Fruit fly (Drosophila melanogaster) whole organism, embryonic: ENCODE measurements around the gene CG13077.

Experiments
- Bgb ChIP-seq: fragments of 200-800 bp; sonication (Bioruptor generic); IDR thresholded peaks from 2 replicates; pipeline ENCODE4 v1.3.6; 2022; ENCODE audit warnings: missing biosample characterization, missing genetic modification characterization; ENCODE audit not compliant: partially characterized antibody
- CG10959 ChIP-seq: fragments of 200-800 bp; sonication (Bioruptor generic); IDR thresholded peaks from 2 replicates; pipeline ENCODE4 v1.3.6; 2022; ENCODE audit warnings: missing biosample characterization, missing genetic modification characterization
- CG13296 ChIP-seq: fragments of 200-800 bp; sonication (Bioruptor generic); optimal IDR thresholded peaks from 3 replicates; lab custom pipeline; 2018; ENCODE audit warnings: missing biosample characterization, mild to moderate bottlenecking, missing genetic modification characterization
- CG14441 ChIP-seq: fragments of 200-800 bp; sonication (Bioruptor generic); IDR thresholded peaks from 2 replicates; pipeline ENCODE4 v1.3.6; 2022; ENCODE audit warnings: missing biosample characterization, missing genetic modification characterization
- CG14710 ChIP-seq: fragments of 200-800 bp; sonication (Bioruptor generic); optimal IDR thresholded peaks from 3 replicates; lab custom pipeline; 2019; ENCODE audit warnings: missing biosample characterization, mild to moderate bottlenecking, missing genetic modification characterization, moderate library complexity
- CG15073 ChIP-seq: fragments of 200-800 bp; sonication (Bioruptor generic); optimal IDR thresholded peaks from 2 replicates; lab custom pipeline; 2016; ENCODE audit warnings: missing biosample characterization, missing genetic modification characterization
- CG15269 ChIP-seq: fragments of 200-800 bp; sonication (Bioruptor generic); optimal IDR thresholded peaks from 2 replicates; lab custom pipeline; 2018; ENCODE audit warnings: missing biosample characterization, mild to moderate bottlenecking, missing genetic modification characterization, moderate library complexity
- CG1647 ChIP-seq: fragments of 200-800 bp; sonication (Bioruptor generic); optimal IDR thresholded peaks from 3 replicates; lab custom pipeline; 2016; ENCODE audit warnings: missing biosample characterization, missing genetic modification characterization
- CG16813 ChIP-seq: fragments of 200-800 bp; sonication (Bioruptor generic); IDR thresholded peaks from 3 replicates; pipeline ENCODE4 v1.3.6; 2022; ENCODE audit warnings: missing biosample characterization, missing genetic modification characterization; ENCODE audit not compliant: partially characterized antibody
- CG17359 ChIP-seq: fragments of 200-800 bp; sonication (Bioruptor generic); optimal IDR thresholded peaks from 3 replicates; lab custom pipeline; 2018; ENCODE audit warnings: missing biosample characterization, mild to moderate bottlenecking, missing genetic modification characterization, moderate library complexity
- CG18599 ChIP-seq: fragments of 200-800 bp; sonication (Bioruptor generic); optimal IDR thresholded peaks from 3 replicates; lab custom pipeline; 2017; ENCODE audit warnings: missing biosample characterization, missing genetic modification characterization, mild to moderate bottlenecking, moderate library complexity, missing genetic modification reagents
- CG3838 ChIP-seq: fragments of 200-800 bp; sonication (Bioruptor generic); optimal IDR thresholded peaks from 3 replicates; lab custom pipeline; 2016; ENCODE audit warnings: missing biosample characterization, missing genetic modification characterization
- CG3847 ChIP-seq: fragments of 200-800 bp; sonication (Bioruptor generic); IDR thresholded peaks from 2 replicates; pipeline ENCODE4 v1.3.6; 2022; ENCODE audit warnings: missing biosample characterization, missing genetic modification characterization
- CG4730 ChIP-seq: fragments of 200-800 bp; sonication (Bioruptor generic); IDR thresholded peaks from 2 replicates; pipeline ENCODE4 v1.3.6; 2022; ENCODE audit warnings: missing biosample characterization, missing genetic modification characterization
- CG5953 ChIP-seq: fragments of 200-800 bp; sonication (Bioruptor generic); IDR thresholded peaks from 2 replicates; pipeline ENCODE4 v1.3.6; 2022; ENCODE audit warnings: missing biosample characterization, missing genetic modification characterization
- CG6683 ChIP-seq: fragments of 200-800 bp; sonication (Bioruptor generic); optimal IDR thresholded peaks from 2 replicates; lab custom pipeline; 2017; ENCODE audit warnings: missing biosample characterization, mild to moderate bottlenecking, missing genetic modification characterization, missing genetic modification reagents
- CG7271 ChIP-seq: fragments of 200-800 bp; sonication (Bioruptor generic); optimal IDR thresholded peaks from 2 replicates; lab custom pipeline; 2018; ENCODE audit warnings: missing biosample characterization, mild to moderate bottlenecking, missing genetic modification characterization, moderate library complexity
- CG7357 ChIP-seq: fragments of 200-800 bp; sonication (Bioruptor generic); IDR thresholded peaks from 3 replicates; pipeline ENCODE4 v1.3.6; 2022; ENCODE audit warnings: missing biosample characterization, missing genetic modification characterization
- CG7928 ChIP-seq: fragments of 200-800 bp; sonication (Bioruptor generic); optimal IDR thresholded peaks from 2 replicates; lab custom pipeline; 2017; ENCODE audit warnings: missing biosample characterization, mild to moderate bottlenecking, missing genetic modification characterization
- CG8089 ChIP-seq: fragments of 200-800 bp; sonication (Bioruptor generic); optimal IDR thresholded peaks from 3 replicates; lab custom pipeline; 2016; ENCODE audit warnings: missing biosample characterization, missing genetic modification characterization
- CG9609 ChIP-seq: fragments of 200-800 bp; sonication (Bioruptor generic); optimal IDR thresholded peaks from 3 replicates; lab custom pipeline; 2016; ENCODE audit warnings: missing biosample characterization, missing genetic modification characterization
- CkIIα-i1 ChIP-seq: fragments of 200-800 bp; sonication (Bioruptor generic); IDR thresholded peaks from 2 replicates; pipeline ENCODE4 v1.3.6; 2022; ENCODE audit warnings: missing biosample characterization, missing genetic modification characterization
- Dbx ChIP-seq: fragments of 200-800 bp; sonication (Bioruptor generic); IDR thresholded peaks from 3 replicates; pipeline ENCODE4 v1.3.6; 2022; ENCODE audit warnings: missing biosample characterization, missing genetic modification characterization
- Dip3 ChIP-seq: fragments of 200-800 bp; sonication (Bioruptor generic); optimal IDR thresholded peaks from 3 replicates; lab custom pipeline; 2016; ENCODE audit warnings: missing biosample characterization, missing genetic modification characterization
- Doc2 ChIP-seq: fragments of 200-800 bp; sonication (Bioruptor generic); IDR thresholded peaks from 2 replicates; pipeline ENCODE4 v1.3.6; 2022; ENCODE audit warnings: missing biosample characterization, missing genetic modification characterization
- Elba2 ChIP-seq: fragments of 200-800 bp; sonication (Bioruptor generic); optimal IDR thresholded peaks from 3 replicates; lab custom pipeline; 2016; ENCODE audit warnings: missing biosample characterization, missing genetic modification characterization
- Ets97D ChIP-seq: fragments of 200-800 bp; sonication (Bioruptor generic); optimal IDR thresholded peaks from 3 replicates; lab custom pipeline; 2016; ENCODE audit warnings: missing biosample characterization, missing genetic modification characterization
- Hmx ChIP-seq: fragments of 200-800 bp; sonication (Bioruptor generic); optimal IDR thresholded peaks from 2 replicates; lab custom pipeline; 2016; ENCODE audit warnings: missing biosample characterization, missing genetic modification characterization
- Poxn ChIP-seq: fragments of 200-800 bp; sonication (Bioruptor generic); IDR thresholded peaks from 2 replicates; pipeline ENCODE4 v1.3.6; 2022; ENCODE audit warnings: missing biosample characterization, missing genetic modification characterization
- Usf ChIP-seq: fragments of 200-800 bp; sonication (Bioruptor generic); optimal IDR thresholded peaks from 2 replicates; lab custom pipeline; 2017; ENCODE audit warnings: missing genotype, missing biosample characterization, missing genetic modification characterization
- crc ChIP-seq: fragments of 200-800 bp; sonication (Bioruptor generic); optimal IDR thresholded peaks from 2 replicates; lab custom pipeline; 2016; ENCODE audit warnings: missing biosample characterization, missing genetic modification characterization
- crol ChIP-seq: fragments of 200-800 bp; sonication (Bioruptor generic); IDR thresholded peaks from 2 replicates; pipeline ENCODE4 v1.3.6; 2022; ENCODE audit warnings: missing biosample characterization, missing genetic modification characterization
- dati ChIP-seq: fragments of 200-800 bp; sonication (Bioruptor generic); IDR thresholded peaks from 2 replicates; pipeline ENCODE4 v1.3.6; 2022; ENCODE audit warnings: missing biosample characterization, missing genetic modification characterization
- dpn ChIP-seq, 2 experiments: fragments of 200-800 bp; sonication (Bioruptor generic); optimal IDR thresholded peaks; 3 replicates each; lab custom pipeline; 2016; ENCODE audit warnings: missing biosample characterization in 2 of 2, missing genetic modification characterization in 2 of 2
- ems ChIP-seq: fragments of 200-800 bp; sonication (Bioruptor generic); optimal IDR thresholded peaks from 3 replicates; lab custom pipeline; 2016; ENCODE audit warnings: missing biosample characterization, missing genetic modification characterization
- en ChIP-seq: fragments of 200-800 bp; sonication (Bioruptor generic); optimal IDR thresholded peaks from 2 replicates; lab custom pipeline; 2016; ENCODE audit warnings: missing biosample characterization, missing genetic modification characterization
- gce ChIP-seq: fragments of 200-800 bp; sonication (Bioruptor generic); IDR thresholded peaks from 3 replicates; pipeline ENCODE4 v1.3.6; 2022; ENCODE audit warnings: missing biosample characterization, missing genetic modification characterization
- gcm2 ChIP-seq: fragments of 200-800 bp; sonication (Bioruptor generic); optimal IDR thresholded peaks from 2 replicates; lab custom pipeline; 2016; ENCODE audit warnings: missing biosample characterization, missing genetic modification characterization
- lmd ChIP-seq: fragments of 200-800 bp; sonication (Bioruptor generic); IDR thresholded peaks from 2 replicates; pipeline ENCODE4 v1.3.6; 2022; ENCODE audit warnings: missing biosample characterization, missing genetic modification characterization
- nmo ChIP-seq: fragments of 200-800 bp; sonication (Bioruptor generic); optimal IDR thresholded peaks from 2 replicates; lab custom pipeline; 2018; ENCODE audit warnings: missing biosample characterization, mild to moderate bottlenecking, missing genetic modification characterization, moderate library complexity
- nom ChIP-seq: fragments of 200-800 bp; sonication (Bioruptor generic); optimal IDR thresholded peaks from 2 replicates; lab custom pipeline; 2017; ENCODE audit warnings: missing biosample characterization, missing genetic modification characterization, mild to moderate bottlenecking, moderate library complexity, missing genetic modification reagents
- scrt ChIP-seq: fragments of 200-800 bp; sonication (Bioruptor generic); optimal IDR thresholded peaks from 2 replicates; lab custom pipeline; 2018; ENCODE audit warnings: missing biosample characterization, mild to moderate bottlenecking, missing genetic modification characterization, moderate library complexity
- seq ChIP-seq: fragments of 200-800 bp; sonication (Bioruptor generic); IDR thresholded peaks from 2 replicates; pipeline ENCODE4 v1.3.6; 2022; ENCODE audit warnings: missing biosample characterization, missing genetic modification characterization
- sim ChIP-seq: fragments of 200-800 bp; sonication (Bioruptor generic); IDR thresholded peaks from 2 replicates; pipeline ENCODE4 v1.3.6; 2022; ENCODE audit warnings: missing biosample characterization, missing genetic modification characterization
- slbo ChIP-seq: fragments of 200-800 bp; sonication (Bioruptor generic); IDR thresholded peaks from 2 replicates; pipeline ENCODE4 v1.3.6; 2022; ENCODE audit warnings: missing biosample characterization, missing genetic modification characterization
- slou ChIP-seq: fragments of 200-800 bp; sonication (Bioruptor generic); optimal IDR thresholded peaks from 3 replicates; lab custom pipeline; 2016; ENCODE audit warnings: missing biosample characterization, missing genetic modification characterization
- stwl ChIP-seq: fragments of 200-800 bp; sonication (Bioruptor generic); optimal IDR thresholded peaks from 3 replicates; lab custom pipeline; 2018; ENCODE audit warnings: missing biosample characterization, mild to moderate bottlenecking, missing genetic modification characterization, moderate library complexity
- tio ChIP-seq: fragments of 200-800 bp; sonication (Bioruptor generic); optimal IDR thresholded peaks from 2 replicates; lab custom pipeline; 2017; ENCODE audit warnings: missing biosample characterization, missing genetic modification characterization, inconsistent platforms
- trh ChIP-seq: fragments of 200-800 bp; sonication (Bioruptor generic); optimal IDR thresholded peaks from 2 replicates; lab custom pipeline; 2016; ENCODE audit warnings: missing biosample characterization, missing genetic modification characterization
- unc-4 ChIP-seq: fragments of 200-800 bp; sonication (Bioruptor generic); IDR thresholded peaks from 2 replicates; pipeline ENCODE4 v1.3.6; 2022; ENCODE audit warnings: missing biosample characterization, missing genetic modification characterization; ENCODE audit not compliant: partially characterized antibody
- z ChIP-seq: fragments of 200-800 bp; sonication (Bioruptor generic); IDR thresholded peaks from 3 replicates; pipeline ENCODE4 v1.3.6; 2022; ENCODE audit warnings: missing biosample characterization, missing genetic modification characterization
- zen2 ChIP-seq: fragments of 200-800 bp; sonication (Bioruptor generic); IDR thresholded peaks from 3 replicates; pipeline ENCODE4 v1.3.6; 2022; ENCODE audit warnings: missing biosample characterization, missing genetic modification characterization; ENCODE audit not compliant: partially characterized antibody
- zfh2 ChIP-seq: fragments of 200-800 bp; sonication (Bioruptor generic); optimal IDR thresholded peaks from 2 replicates; lab custom pipeline; 2016; ENCODE audit warnings: missing biosample characterization, missing genetic modification characterization

CG13077 gene

dm6 chr2L:19582185-19582584 is 16.5 kb downstream of the CG13077 start, which contains the start of gene Hakai (continued):
- peak; percentile 30; the same call in 1 of the 2 replicates for TF ChIP-seq seq (GFP tag; lab: Robert Waterston, UW)
- TF ChIP-seq CG7928: peak; percentile 97
- TF ChIP-seq CkIIα-i1 (GFP tag; lab: Robert Waterston, UW): no peak
- TF ChIP-seq dati (GFP tag; lab: Robert Waterston, UW): peak; percentile 20; the same call in 1 of the 2 replicates
- no peak for TF ChIP-seq zen2 (GFP tag; lab: Robert Waterston, UW)
- TF ChIP-seq Ets97D: peak; percentile 73
- no peak for TF ChIP-seq CG17359 (tag; lab: Kevin White, UChicago)
- peak; percentile 64 for TF ChIP-seq CG9609 (GFP tag; lab: Kevin White, UChicago)
- TF ChIP-seq CG4730 (GFP tag; lab: Robert Waterston, UW): no peak
- peak; percentile 65 for TF ChIP-seq nmo
- TF ChIP-seq Dbx: peak; percentile 69; the same call in 2 of the 3 replicates
- peak; percentile 12 for TF ChIP-seq en (GFP tag; lab: Kevin White, UChicago)
- TF ChIP-seq CG3838 (GFP tag; lab: Kevin White, UChicago): no peak
- no peak for TF ChIP-seq nom (GFP tag; lab: Kevin White, UChicago)
- TF ChIP-seq CG5953 (GFP tag; lab: Robert Waterston, UW): no peak
- TF ChIP-seq CG16813: peak; percentile 51
- peak; percentile 67 for TF ChIP-seq zfh2 (GFP tag; lab: Kevin White, UChicago)
- peak; percentile 89 for TF ChIP-seq CG3847 (GFP tag; lab: Robert Waterston, UW)
- TF ChIP-seq CG1647 (GFP tag; lab: Kevin White, UChicago): peak; percentile 72
- TF ChIP-seq CG6683: no peak
- peak; percentile 35; the same call in 1 of the 3 replicates for TF ChIP-seq CG7357
- TF ChIP-seq CG18599 (GFP tag; lab: Kevin White, UChicago): peak; percentile 58
- peak; percentile 48 for TF ChIP-seq slou (GFP tag; lab: Kevin White, UChicago)
- TF ChIP-seq Poxn (GFP tag; lab: Robert Waterston, UW): peak; percentile 36; the same call in 1 of the 2 replicates
- peak; percentile 1 for TF ChIP-seq Elba2 (GFP tag; lab: Kevin White, UChicago)
- no peak for TF ChIP-seq sim
- TF ChIP-seq CG10959 (GFP tag; lab: Robert Waterston, UW): no peak
- peak; percentile 65 to 73 for TF ChIP-seq dpn (GFP tag; optimal IDR thresholded peaks at IDR 0.05; lab: Kevin White, UChicago)
- TF ChIP-seq z (GFP tag; lab: Robert Waterston, UW): no peak
- no peak for TF ChIP-seq scrt
- peak; percentile 58; the same call in 1 of the 2 replicates for TF ChIP-seq CG14441 (GFP tag; lab: Robert Waterston, UW)
- peak; percentile 65 for TF ChIP-seq Dip3 (GFP tag; lab: Kevin White, UChicago)
- peak; percentile 63 for TF ChIP-seq lmd (GFP tag; lab: Robert Waterston, UW)
- TF ChIP-seq CG13296: peak; percentile 17
- no peak for TF ChIP-seq gcm2 (GFP tag; lab: Kevin White, UChicago)
- 0 out of 3 replicates have a peak, but pooled peaks have one; percentile 55 for TF ChIP-seq gce (GFP tag; lab: Robert Waterston, UW)
- peak; percentile 60 for TF ChIP-seq CG14710 (tag; lab: Kevin White, UChicago)
- TF ChIP-seq CG15269: peak; percentile 56
- TF ChIP-seq slbo: peak; percentile 86

dm6 chr2L:19583926-19584392 is 18.3 kb downstream of the CG13077 start, which contains the start of the genes PCNA2 and CG10366:
Gene PCNA2, minus strand, starts transcription at chr2L:19583990.
Gene CG10366, plus strand, starts transcription at chr2L:19584235.
- TF ChIP-seq trh (GFP tag; lab: Kevin White, UChicago): peak; percentile 12
- no peak for TF ChIP-seq CG15073 (GFP tag; lab: Kevin White, UChicago)
- no peak for TF ChIP-seq crol (GFP tag; lab: Robert Waterston, UW)
- TF ChIP-seq crc (GFP tag; lab: Kevin White, UChicago): no peak
- TF ChIP-seq Doc2 (GFP tag; lab: Robert Waterston, UW): no peak
- TF ChIP-seq CG7271: peak; percentile 50
- TF ChIP-seq tio (GFP tag; lab: Kevin White, UChicago): no peak
- TF ChIP-seq Hmx (GFP tag; lab: Kevin White, UChicago): no peak
- TF ChIP-seq ems: peak; percentile 72
- TF ChIP-seq stwl (tag; lab: Kevin White, UChicago): peak; percentile 56
- TF ChIP-seq Usf (GFP tag; lab: Kevin White, UChicago): no peak
- TF ChIP-seq CG8089 (GFP tag; lab: Kevin White, UChicago): peak; percentile 62
- TF ChIP-seq Bgb: peak; percentile 53; the same call in 1 of the 2 replicates
- peak; percentile 41; the same call in 1 of the 2 replicates for TF ChIP-seq unc-4 (GFP tag; lab: Robert Waterston, UW)
